Fruit fly (Drosophila melanogaster) whole organism, embryonic: ENCODE results near the gene Rpp20.

Experiments
- Hsf ChIP-seq: fragments of 200-800 bp; sonication (Bioruptor generic); optimal IDR thresholded peaks from 3 replicates; lab custom pipeline; 2016; ENCODE audit warnings: missing biosample characterization, missing genetic modification characterization
- br ChIP-seq: fragments of >200 bp; optimal IDR thresholded peaks from 2 replicates; lab custom pipeline; 2017
- gfzf ChIP-seq: fragments of 200-800 bp; sonication (Bioruptor generic); optimal IDR thresholded peaks from 2 replicates; lab custom pipeline; 2016; ENCODE audit warnings: missing biosample characterization, mild to moderate bottlenecking, missing genetic modification characterization, moderate library complexity
- knrl ChIP-seq: fragments of 200-800 bp; sonication (Bioruptor generic); IDR thresholded peaks from 3 replicates; pipeline ENCODE4 v1.3.6; 2022; ENCODE audit warnings: missing biosample characterization, missing genetic modification characterization; ENCODE audit not compliant: partially characterized antibody
- mam ChIP-seq: fragments of 200-800 bp; sonication (Bioruptor generic); optimal IDR thresholded peaks from 3 replicates; lab custom pipeline; 2016; ENCODE audit warnings: missing biosample characterization, missing genetic modification characterization
- pros ChIP-seq: fragments of 200-800 bp; sonication (Bioruptor generic); optimal IDR thresholded peaks from 3 replicates; lab custom pipeline; 2019; ENCODE audit warnings: missing biosample characterization, mild to moderate bottlenecking, missing genetic modification characterization, moderate library complexity
- sc ChIP-seq, 3 experiments: fragments of >200 bp in 2 of 3; fragments of 200-800 bp in 1 of 3; sonication (Bioruptor generic) in 1 of 3; optimal IDR thresholded peaks; 2 replicates in 2 of 3; 3 replicates in 1 of 3; lab custom pipeline; 2017; ENCODE audit warnings: mild to moderate bottlenecking in 1 of 3, missing biosample characterization in 1 of 3, missing genetic modification characterization in 1 of 3, missing genetic modification reagents in 1 of 3

DNA sequence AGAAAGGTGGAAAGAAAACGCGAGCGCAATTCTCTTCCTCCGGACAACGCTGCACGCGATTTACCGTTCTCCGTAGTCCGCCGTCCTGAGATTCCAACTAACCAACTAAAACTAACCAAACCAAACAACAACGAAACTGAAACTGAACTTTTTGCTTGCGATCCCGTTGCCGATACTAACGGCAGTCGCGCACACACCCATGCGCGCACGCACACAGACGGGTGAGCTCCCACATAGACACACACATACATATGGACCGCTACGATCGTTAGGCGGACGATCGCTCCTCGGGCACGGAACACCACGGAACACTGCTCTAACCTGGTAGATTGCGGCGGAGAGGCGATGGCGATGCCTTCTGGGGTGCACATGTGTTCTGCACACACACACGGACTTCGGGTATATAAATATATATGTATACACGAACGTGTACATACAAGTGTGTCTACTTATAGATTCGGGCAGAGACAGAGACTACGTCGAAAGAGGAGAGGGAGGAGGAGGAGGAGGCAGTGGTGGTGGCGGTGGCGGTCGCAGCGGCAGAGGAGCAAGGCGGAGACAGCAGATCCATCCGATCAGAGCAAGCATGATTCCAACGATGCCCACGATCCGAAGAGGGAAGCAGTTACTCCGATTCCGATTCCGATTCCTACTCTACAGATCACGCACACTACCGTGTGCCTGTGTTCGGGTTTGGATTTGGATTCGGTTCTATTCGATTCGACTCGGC is 31.2 kb upstream of the Rpp20 start, which contains the start of gene meso18E:
- TF ChIP-seq br (lab: Kevin White, UChicago), result no peak
- no peak for TF ChIP-seq mam
- TF ChIP-seq knrl (GFP tag; lab: Robert Waterston, UW), result no peak
- TF ChIP-seq sc (optimal IDR thresholded peaks at IDR 0.05; lab: Kevin White, UChicago), result no peak
- no peak for TF ChIP-seq sc (GFP tag; optimal IDR thresholded peaks at IDR 0.05; lab: Kevin White, UChicago)
- no peak for TF ChIP-seq Hsf
- no peak for TF ChIP-seq gfzf (GFP tag; lab: Kevin White, UChicago)
- TF ChIP-seq pros (GFP tag; lab: Kevin White, UChicago), result no peak
